Worm (Caenorhabditis elegans): ENCODE results near the gene phat-6.

DNA sequence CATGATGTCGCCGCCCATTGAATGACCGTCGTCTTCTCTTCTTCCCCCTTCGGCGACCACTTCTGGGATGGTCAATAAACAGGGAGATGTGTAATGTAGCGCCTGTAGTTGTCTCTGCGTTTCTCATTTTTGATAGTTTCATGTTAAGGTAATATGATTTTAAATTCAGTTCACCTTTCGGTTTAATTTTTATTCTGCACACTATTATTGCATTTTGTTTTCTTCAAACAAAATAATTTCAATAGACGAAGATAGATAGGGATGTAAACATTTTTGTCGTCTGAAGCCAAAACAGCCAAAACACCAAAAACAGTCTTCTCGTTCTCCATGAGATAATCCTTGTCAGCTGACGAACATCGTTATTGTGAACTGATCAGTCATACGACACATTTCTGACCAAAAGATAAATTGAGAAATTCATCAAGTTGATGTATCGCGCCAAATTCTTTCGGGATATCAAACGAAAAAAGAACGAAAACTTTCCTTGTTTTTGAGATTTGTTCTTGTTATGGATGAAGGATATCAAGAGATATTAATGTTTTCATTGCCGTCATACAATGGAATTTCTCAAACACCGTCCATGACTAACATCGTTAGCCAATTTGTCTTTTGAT is 35.4 kb downstream of the phat-6 start, which contains the start of gene C11G10.1:
- no peak for TF ChIP-seq nhr-28 (tag; optimal IDR thresholded peaks at IDR 0.05)
- no peak for TF ChIP-seq nhr-77 (tag; optimal IDR thresholded peaks at IDR 0.05)
- peak; percentile 92 for TF ChIP-seq blmp-1 (tag; optimal IDR thresholded peaks at IDR 0.05)
- no peak for TF ChIP-seq mdl-1 (tag; optimal IDR thresholded peaks at IDR 0.05)
- peak in 1 of 2 experiments; percentile 31 for TF ChIP-seq lsy-2 (tag; optimal IDR thresholded peaks at IDR 0.05)
- TF ChIP-seq ztf-4 (tag; optimal IDR thresholded peaks at IDR 0.05), result no peak
- no peak for TF ChIP-seq nhr-237 (tag; optimal IDR thresholded peaks at IDR 0.05)
- no peak for TF ChIP-seq unc-30 (tag; optimal IDR thresholded peaks at IDR 0.05)
